Worm (Caenorhabditis elegans) whole organism, midembryonic: ENCODE results near the gene chl-1.
A peak's percentile ranks its signal among the peaks of the same experiment; 100 is the strongest.

Experiments used
- T22C8.4 ChIP-seq: fragments of 200-800 bp; sonication (Bioruptor generic); IDR thresholded peaks from 2 replicates; pipeline ENCODE4 v1.3.6; 2022; ENCODE audit warnings: missing genetic modification characterization, missing compliant biosample characterization
- cog-1 ChIP-seq: sonication (generic microtip); optimal IDR thresholded peaks from 2 replicates; lab custom pipeline; 2016; ENCODE audit warnings: missing genetic modification characterization, missing compliant biosample characterization
- flt-1 ChIP-seq: fragments of 200-800 bp; sonication (Bioruptor generic); IDR thresholded peaks from 2 replicates; pipeline ENCODE4 v1.3.6; 2022; ENCODE audit warnings: missing genetic modification characterization, missing compliant biosample characterization
- klf-2 ChIP-seq: fragments of 200-800 bp; sonication (Bioruptor generic); conservative IDR thresholded peaks from 2 replicates; pipeline ENCODE4 v1.3.6; 2022; ENCODE audit warnings: missing genetic modification reagents, missing genetic modification characterization, missing compliant biosample characterization
- med-1 ChIP-seq: sonication (generic microtip); optimal IDR thresholded peaks from 2 replicates; lab custom pipeline; 2017; ENCODE audit warnings: missing genetic modification characterization, mild to moderate bottlenecking, missing compliant biosample characterization, antibody characterized with exemption, missing genetic modification reagents; ENCODE audit not compliant: insufficient read depth
- ref-1 ChIP-seq: fragments of 200-800 bp; sonication (Bioruptor generic); conservative IDR thresholded peaks from 2 replicates; pipeline ENCODE4 v1.3.6; 2022; ENCODE audit warnings: missing genetic modification reagents, missing genetic modification characterization, missing compliant biosample characterization
- tab-1 ChIP-seq: fragments of 200-800 bp; sonication (Bioruptor generic); IDR thresholded peaks from 2 replicates; pipeline ENCODE4 v1.3.6; 2022; ENCODE audit warnings: missing genetic modification characterization, missing compliant biosample characterization
- ztf-23 ChIP-seq: fragments of 200-800 bp; sonication (Bioruptor generic); IDR thresholded peaks from 2 replicates; pipeline ENCODE4 v1.3.6; 2022; ENCODE audit warnings: missing genetic modification reagents, missing genetic modification characterization, missing compliant biosample characterization
- ztf-29 ChIP-seq: fragments of 200-800 bp; sonication (Bioruptor generic); IDR thresholded peaks from 2 replicates; pipeline ENCODE4 v1.3.6; 2022; ENCODE audit warnings: missing genetic modification reagents, missing genetic modification characterization, missing compliant biosample characterization

chl-1 gene

DNA sequence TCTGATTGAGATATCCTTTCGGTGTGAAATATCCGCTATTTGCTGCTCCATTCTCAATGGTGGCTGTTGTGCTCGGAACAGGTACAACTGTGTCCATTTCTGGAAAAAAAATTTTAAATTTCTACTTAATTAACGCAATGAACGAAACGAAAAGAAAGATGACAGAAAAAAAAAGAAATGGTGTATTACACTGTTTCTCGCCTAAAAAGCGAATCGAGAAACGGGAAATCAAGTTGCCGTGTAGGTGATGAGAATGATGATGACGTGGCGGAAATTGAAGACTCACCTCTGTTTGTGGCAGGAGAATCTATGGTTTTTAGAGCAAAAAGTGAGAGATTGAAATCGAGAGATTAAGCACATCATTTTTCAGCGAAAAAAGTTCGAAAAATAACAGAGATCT lies 18.6 kb downstream of the chl-1 start, which contains the start of gene C38H2.3:
TSS of gene C38H2.3 (minus strand) at position 101 of the 400 bp plus-strand sequence.
- TF ChIP-seq ztf-23 (GFP tag; lab: Robert Waterston, UW) (no peak), tab-1 (GFP tag; lab: Robert Waterston, UW) (no peak), ztf-29 (GFP tag; lab: Robert Waterston, UW) (no peak), ref-1 (no peak), klf-2 (GFP tag; lab: Robert Waterston, UW) (no peak), med-1 (GFP tag; lab: Kevin White, UChicago) (no peak), flt-1 (GFP tag; lab: Robert Waterston, UW) (no peak), cog-1 (tag; lab: Kevin White, UChicago) (no peak), T22C8.4 (GFP tag; lab: Robert Waterston, UW) (no peak)

- TF ChIP-seq med-1 (GFP tag; lab: Kevin White, UChicago): no peak
- TF ChIP-seq tab-1 (GFP tag; lab: Robert Waterston, UW): no peak
- TF ChIP-seq T22C8.4 (GFP tag; lab: Robert Waterston, UW): no peak
- no peak for TF ChIP-seq klf-2 (GFP tag; lab: Robert Waterston, UW)
- TF ChIP-seq ztf-23 (GFP tag; lab: Robert Waterston, UW): no peak
- TF ChIP-seq cog-1 (tag; lab: Kevin White, UChicago): no peak
- TF ChIP-seq ztf-29 (GFP tag; lab: Robert Waterston, UW): no peak
Measured at ce11 chrIII:10383804-10384203, 21.2 kb downstream of the chl-1 start.

DNA sequence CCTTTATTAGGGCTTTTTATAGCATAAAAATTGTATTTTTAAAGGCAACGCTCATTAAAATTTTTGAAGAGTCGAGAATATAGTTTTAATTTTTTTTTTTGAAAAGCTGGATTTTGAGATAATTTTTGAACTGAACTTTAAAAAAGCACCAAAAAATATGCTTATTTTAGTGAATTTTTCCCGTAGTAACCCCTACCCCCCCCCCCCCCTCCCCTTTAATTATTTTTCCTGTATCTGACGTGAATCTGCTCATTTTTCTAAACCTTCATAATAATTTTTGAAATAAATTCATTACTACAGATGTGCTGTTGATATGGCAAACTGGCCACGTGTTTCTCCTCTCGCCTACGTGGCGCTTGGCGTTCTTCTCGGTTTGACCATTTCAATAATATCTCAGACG lies 23.6 kb downstream of the chl-1 start, which contains the start of gene C38H2.2:
TSS of gene C38H2.2 (plus strand) at position 301 of the 400 bp plus-strand sequence.
- TF ChIP-seq ref-1 (no peak), klf-2 (GFP tag; lab: Robert Waterston, UW) (no peak), ztf-23 (GFP tag; lab: Robert Waterston, UW) (no peak), tab-1 (GFP tag; lab: Robert Waterston, UW) (no peak), ztf-29 (GFP tag; lab: Robert Waterston, UW) (no peak), med-1 (GFP tag; lab: Kevin White, UChicago) (no peak), T22C8.4 (GFP tag; lab: Robert Waterston, UW) (no peak), cog-1 (tag; lab: Kevin White, UChicago) (no peak), flt-1 (GFP tag; lab: Robert Waterston, UW) (no peak)

DNA sequence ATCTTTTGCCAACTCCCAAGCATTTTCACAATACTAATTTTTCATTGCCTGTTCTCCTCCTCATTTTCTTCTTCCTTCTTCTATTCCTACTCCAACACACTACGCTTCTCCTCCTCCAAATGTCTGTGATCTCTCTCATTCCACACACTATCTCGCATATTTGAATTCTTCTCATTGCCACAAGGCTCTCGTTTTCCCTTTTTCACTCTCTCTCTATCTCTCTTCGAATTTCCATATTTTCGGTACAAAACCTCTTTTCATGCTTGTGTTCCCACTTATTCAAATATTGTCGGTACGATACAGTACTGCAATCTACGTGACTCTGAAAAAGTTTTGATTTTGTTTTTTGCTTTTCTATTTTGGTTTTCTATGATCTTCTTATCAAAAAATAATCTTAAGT lies 24.4 kb downstream of the chl-1 start:
- no peak for TF ChIP-seq flt-1 (GFP tag; lab: Robert Waterston, UW)
- TF ChIP-seq ztf-23 (GFP tag; lab: Robert Waterston, UW): no peak
- no peak for TF ChIP-seq med-1 (GFP tag; lab: Kevin White, UChicago)
- TF ChIP-seq cog-1 (tag; lab: Kevin White, UChicago): no peak
- TF ChIP-seq tab-1 (GFP tag; lab: Robert Waterston, UW): no peak
- TF ChIP-seq ref-1: no peak
- no peak for TF ChIP-seq klf-2 (GFP tag; lab: Robert Waterston, UW)

ce11 chrIII:10379632-10380031 lies 25.4 kb downstream of the chl-1 start:
- TF ChIP-seq tab-1 (GFP tag; lab: Robert Waterston, UW): no peak
- no peak for TF ChIP-seq flt-1 (GFP tag; lab: Robert Waterston, UW)
- no peak for TF ChIP-seq ref-1
- TF ChIP-seq klf-2 (GFP tag; lab: Robert Waterston, UW): no peak
- no peak for TF ChIP-seq ztf-23 (GFP tag; lab: Robert Waterston, UW)
- TF ChIP-seq ztf-29 (GFP tag; lab: Robert Waterston, UW): no peak
- TF ChIP-seq med-1 (GFP tag; lab: Kevin White, UChicago): no peak
- TF ChIP-seq T22C8.4 (GFP tag; lab: Robert Waterston, UW): no peak
- no peak for TF ChIP-seq cog-1 (tag; lab: Kevin White, UChicago)

DNA sequence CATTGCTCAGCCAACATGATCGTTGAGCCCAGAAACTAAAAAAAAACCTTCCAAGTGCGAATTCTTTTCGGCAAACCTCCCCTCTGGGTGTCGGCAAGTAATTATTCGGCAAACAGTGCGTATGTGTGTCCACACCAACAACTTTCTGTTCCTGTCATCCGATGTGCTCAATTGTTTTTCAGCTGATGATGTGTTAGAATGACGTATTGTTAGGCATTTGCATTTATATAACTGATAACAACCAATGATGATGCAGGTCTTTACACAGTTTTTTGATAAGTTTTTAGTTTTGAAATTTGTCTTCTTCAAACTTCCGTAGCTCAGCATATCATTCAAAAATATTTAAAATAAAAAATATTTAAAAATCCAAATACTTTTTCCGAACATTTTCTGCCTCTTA lies 26.1 kb downstream of the chl-1 start:
- no peak for TF ChIP-seq cog-1 (tag; lab: Kevin White, UChicago)
- TF ChIP-seq ref-1: no peak
- TF ChIP-seq ztf-29 (GFP tag; lab: Robert Waterston, UW): no peak
- TF ChIP-seq ztf-23 (GFP tag; lab: Robert Waterston, UW): no peak
- no peak for TF ChIP-seq flt-1 (GFP tag; lab: Robert Waterston, UW)
- TF ChIP-seq tab-1 (GFP tag; lab: Robert Waterston, UW): no peak
- TF ChIP-seq T22C8.4 (GFP tag; lab: Robert Waterston, UW): no peak
- no peak for TF ChIP-seq med-1 (GFP tag; lab: Kevin White, UChicago)
- no peak for TF ChIP-seq klf-2 (GFP tag; lab: Robert Waterston, UW)

ce11 chrIII:10376041-10376440 lies 29.0 kb downstream of the chl-1 start:
- TF ChIP-seq ztf-23 (GFP tag; lab: Robert Waterston, UW): no peak
- no peak for TF ChIP-seq T22C8.4 (GFP tag; lab: Robert Waterston, UW)
- TF ChIP-seq klf-2 (GFP tag; lab: Robert Waterston, UW): no peak
- no peak for TF ChIP-seq tab-1 (GFP tag; lab: Robert Waterston, UW)

- TF ChIP-seq ref-1: no peak
- no peak for TF ChIP-seq ztf-29 (GFP tag; lab: Robert Waterston, UW)
- no peak for TF ChIP-seq T22C8.4 (GFP tag; lab: Robert Waterston, UW)
- no peak for TF ChIP-seq med-1 (GFP tag; lab: Kevin White, UChicago)
- no peak for TF ChIP-seq cog-1 (tag; lab: Kevin White, UChicago)
- TF ChIP-seq ztf-23 (GFP tag; lab: Robert Waterston, UW): no peak
- no peak for TF ChIP-seq klf-2 (GFP tag; lab: Robert Waterston, UW)
- no peak for TF ChIP-seq flt-1 (GFP tag; lab: Robert Waterston, UW)
- TF ChIP-seq tab-1 (GFP tag; lab: Robert Waterston, UW): no peak
Measured at ce11 chrIII:10373845-10374244, 31.2 kb downstream of the chl-1 start.

ce11 chrIII:10367355-10367909 lies 37.6 kb downstream of the chl-1 start:
- TF ChIP-seq klf-2 (GFP tag; lab: Robert Waterston, UW) (no peak), ztf-23 (GFP tag; lab: Robert Waterston, UW) (no peak), T22C8.4 (GFP tag; lab: Robert Waterston, UW) (peak; percentile 32; the same call in 1 of the 2 replicates)
